Fruit fly (Drosophila melanogaster) S2 (cell line): ENCODE data around the gene CG8675.

Experiments
- CG8478 ChIP-seq: fragments of >200 bp; optimal IDR thresholded peaks from 2 replicates; lab custom pipeline; 2018
- CTCF ChIP-seq, 2 experiments: fragments of >200 bp; optimal IDR thresholded peaks; 2 replicates each; lab custom pipeline; 2018

DNA sequence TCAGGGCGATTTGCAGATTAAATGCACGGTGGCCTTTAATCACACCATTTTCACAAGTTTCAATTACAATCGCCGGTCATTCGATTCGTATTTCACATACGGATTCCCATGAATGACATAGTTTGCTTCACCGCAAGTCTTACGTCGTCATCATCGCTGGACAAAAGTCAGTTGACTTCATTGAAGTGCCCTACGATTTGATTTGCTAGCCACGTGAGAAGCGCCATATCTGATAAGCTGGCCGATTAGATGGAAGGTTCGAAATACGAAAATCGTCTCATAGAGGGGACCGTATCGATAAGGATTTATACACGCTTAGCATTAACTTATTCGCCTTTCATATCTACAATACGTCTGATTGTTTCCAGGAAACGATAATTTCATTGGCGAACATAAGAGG, 35.8 kb upstream of the CG8675 start:
- no peak for TF ChIP-seq CTCF (optimal IDR thresholded peaks at IDR 0.05; lab: Kevin White, UChicago)
- TF ChIP-seq CG8478, result no peak
